Worm (Caenorhabditis elegans) whole organism, L4/young adult: Measurements from ENCODE around the gene erd-2.2.

Experiments used
- W03F9.2 ChIP-seq: fragments of 150-350 bp; optimal IDR thresholded peaks from 2 replicates; lab custom pipeline; 2014; ENCODE audit warnings: missing biosample characterization, missing genetic modification characterization
- him-1 ChIP-seq: sonication (generic microtip); optimal IDR thresholded peaks from 2 replicates; lab custom pipeline; 2016; ENCODE audit warnings: missing genotype, missing genetic modification reagents, missing genetic modification characterization, missing compliant biosample characterization

DNA sequence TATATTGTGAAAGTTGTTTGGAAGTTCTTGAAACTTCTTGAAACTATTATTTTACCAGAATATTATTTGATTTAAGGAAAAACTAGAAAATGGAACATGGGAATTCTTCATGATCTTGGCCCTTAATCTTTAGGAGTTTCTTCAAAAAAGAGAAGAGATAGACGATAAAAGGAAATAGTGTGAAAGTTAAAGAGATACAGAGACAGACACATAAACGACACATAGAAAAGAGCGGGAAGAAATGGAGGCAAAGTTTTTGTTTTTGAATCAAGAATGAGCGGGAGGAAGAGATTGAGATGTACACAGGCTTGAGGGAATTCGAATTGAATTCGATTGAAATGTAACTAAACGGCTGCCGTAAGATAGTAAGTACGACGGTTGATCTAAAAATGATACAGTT, 9.4 kb upstream of the erd-2.2 start:
- TF ChIP-seq W03F9.2 (no peak), him-1 (tag; lab: Kevin White, UChicago) (no peak)
